Worm (Caenorhabditis elegans): ENCODE results near the gene F21D5.9.

F21D5.9 gene

ce11 chrIV:8723720-8724119 is at the start of gene F21D5.9:
Gene F21D5.9, plus strand, starts transcription at chrIV:8724020.
- TF ChIP-seq tab-1 (GFP tag; IDR thresholded peaks at IDR 0.05) (no peak), ref-1 (GFP tag; conservative IDR thresholded peaks at IDR 0.05) (no peak), T22C8.4 (GFP tag; IDR thresholded peaks at IDR 0.05) (no peak), flt-1 (GFP tag; IDR thresholded peaks at IDR 0.05) (no peak), klf-2 (GFP tag; conservative IDR thresholded peaks at IDR 0.05) (no peak), ztf-23 (GFP tag; IDR thresholded peaks at IDR 0.05) (no peak), med-1 (GFP tag; optimal IDR thresholded peaks at IDR 0.05; ENCODE audit: insufficient read depth) (no peak), cog-1 (tag; optimal IDR thresholded peaks at IDR 0.05) (no peak)

ce11 chrIV:8677303-8677702 is 46.5 kb upstream of the F21D5.9 start, which contains the start of gene F08B4.8:
Gene F08B4.8, plus strand, starts transcription at chrIV:8677603.
- TF ChIP-seq med-1 (GFP tag; optimal IDR thresholded peaks at IDR 0.05; ENCODE audit: insufficient read depth) (no peak), klf-2 (GFP tag; conservative IDR thresholded peaks at IDR 0.05) (no peak)

- TF ChIP-seq T22C8.4 (GFP tag; IDR thresholded peaks at IDR 0.05) (no peak), cog-1 (tag; optimal IDR thresholded peaks at IDR 0.05) (no peak), ztf-29 (GFP tag; IDR thresholded peaks at IDR 0.05) (no peak), med-1 (GFP tag; optimal IDR thresholded peaks at IDR 0.05; ENCODE audit: insufficient read depth) (no peak), klf-2 (GFP tag; conservative IDR thresholded peaks at IDR 0.05) (no peak), flt-1 (GFP tag; IDR thresholded peaks at IDR 0.05) (no peak), tab-1 (GFP tag; IDR thresholded peaks at IDR 0.05) (no peak), ztf-23 (GFP tag; IDR thresholded peaks at IDR 0.05) (no peak), ref-1 (GFP tag; conservative IDR thresholded peaks at IDR 0.05) (no peak)
Measured at ce11 chrIV:8679225-8679624, 44.6 kb upstream of the F21D5.9 start, which contains the start of gene nlp-60. Gene nlp-60, minus strand, starts transcription at chrIV:8679325.

ce11 chrIV:8686510-8686909 is 37.3 kb upstream of the F21D5.9 start, which contains the start of gene pole-2:
Gene pole-2, minus strand, starts transcription at chrIV:8686610.
- TF ChIP-seq tab-1 (GFP tag; IDR thresholded peaks at IDR 0.05) (no peak), flt-1 (GFP tag; IDR thresholded peaks at IDR 0.05) (no peak), ztf-23 (GFP tag; IDR thresholded peaks at IDR 0.05) (no peak), ztf-29 (GFP tag; IDR thresholded peaks at IDR 0.05) (no peak), cog-1 (tag; optimal IDR thresholded peaks at IDR 0.05) (no peak)

- no peak for TF ChIP-seq ztf-23 (GFP tag; IDR thresholded peaks at IDR 0.05)
- no peak for TF ChIP-seq ztf-29 (GFP tag; IDR thresholded peaks at IDR 0.05)
- no peak for TF ChIP-seq tab-1 (GFP tag; IDR thresholded peaks at IDR 0.05)
- no peak for TF ChIP-seq cog-1 (tag; optimal IDR thresholded peaks at IDR 0.05)
- TF ChIP-seq med-1 (GFP tag; optimal IDR thresholded peaks at IDR 0.05; ENCODE audit: insufficient read depth), result no peak
- TF ChIP-seq T22C8.4 (GFP tag; IDR thresholded peaks at IDR 0.05), result no peak
- no peak for TF ChIP-seq flt-1 (GFP tag; IDR thresholded peaks at IDR 0.05)
- TF ChIP-seq klf-2 (GFP tag; conservative IDR thresholded peaks at IDR 0.05), result no peak
- TF ChIP-seq ref-1 (GFP tag; conservative IDR thresholded peaks at IDR 0.05), result no peak
Measured at ce11 chrIV:8686966-8687365, 36.9 kb upstream of the F21D5.9 start.

- TF ChIP-seq cog-1 (tag; optimal IDR thresholded peaks at IDR 0.05), result peak; percentile 37
- peak; percentile 70; the same call in 1 of the 2 replicates for TF ChIP-seq T22C8.4 (GFP tag; IDR thresholded peaks at IDR 0.05)
- TF ChIP-seq ztf-29 (GFP tag; IDR thresholded peaks at IDR 0.05), result no peak
Measured at ce11 chrIV:8687605-8688191, 36.1 kb upstream of the F21D5.9 start, which contains the start of gene snrp-3. Gene snrp-3, minus strand, starts transcription at chrIV:8687810.

- TF ChIP-seq ref-1 (GFP tag; conservative IDR thresholded peaks at IDR 0.05), result no peak
- TF ChIP-seq tab-1 (GFP tag; IDR thresholded peaks at IDR 0.05), result no peak
- no peak for TF ChIP-seq T22C8.4 (GFP tag; IDR thresholded peaks at IDR 0.05)
- TF ChIP-seq ztf-23 (GFP tag; IDR thresholded peaks at IDR 0.05), result no peak
- no peak for TF ChIP-seq flt-1 (GFP tag; IDR thresholded peaks at IDR 0.05)
- no peak for TF ChIP-seq ztf-29 (GFP tag; IDR thresholded peaks at IDR 0.05)
- TF ChIP-seq cog-1 (tag; optimal IDR thresholded peaks at IDR 0.05), result no peak
- no peak for TF ChIP-seq med-1 (GFP tag; optimal IDR thresholded peaks at IDR 0.05; ENCODE audit: insufficient read depth)
- TF ChIP-seq klf-2 (GFP tag; conservative IDR thresholded peaks at IDR 0.05), result no peak
Measured at ce11 chrIV:8691486-8691885, 32.3 kb upstream of the F21D5.9 start, which contains the start of the genes hst-1 and ints-6. Gene hst-1, minus strand, starts transcription at chrIV:8691513. Gene ints-6, plus strand, starts transcription at chrIV:8691745.

- TF ChIP-seq tab-1 (GFP tag; IDR thresholded peaks at IDR 0.05), result no peak
- no peak for TF ChIP-seq cog-1 (tag; optimal IDR thresholded peaks at IDR 0.05)
- TF ChIP-seq T22C8.4 (GFP tag; IDR thresholded peaks at IDR 0.05), result no peak
Measured at ce11 chrIV:8697436-8697835, 26.4 kb upstream of the F21D5.9 start, which contains the start of gene ttll-11. Gene ttll-11, plus strand, starts transcription at chrIV:8697736.

ce11 chrIV:8705504-8705903 is 18.3 kb upstream of the F21D5.9 start, which contains the start of gene H23L24.4:
Gene H23L24.4, minus strand, starts transcription at chrIV:8705604.
- TF ChIP-seq klf-2 (GFP tag; conservative IDR thresholded peaks at IDR 0.05) (no peak), flt-1 (GFP tag; IDR thresholded peaks at IDR 0.05) (no peak), tab-1 (GFP tag; IDR thresholded peaks at IDR 0.05) (no peak), cog-1 (tag; optimal IDR thresholded peaks at IDR 0.05) (no peak), med-1 (GFP tag; optimal IDR thresholded peaks at IDR 0.05; ENCODE audit: insufficient read depth) (no peak), ref-1 (GFP tag; conservative IDR thresholded peaks at IDR 0.05) (no peak), T22C8.4 (GFP tag; IDR thresholded peaks at IDR 0.05) (no peak), ztf-29 (GFP tag; IDR thresholded peaks at IDR 0.05) (no peak), ztf-23 (GFP tag; IDR thresholded peaks at IDR 0.05) (no peak)

- TF ChIP-seq cog-1 (tag; optimal IDR thresholded peaks at IDR 0.05) (no peak), ztf-29 (GFP tag; IDR thresholded peaks at IDR 0.05) (no peak), T22C8.4 (GFP tag; IDR thresholded peaks at IDR 0.05) (no peak), flt-1 (GFP tag; IDR thresholded peaks at IDR 0.05) (no peak), ztf-23 (GFP tag; IDR thresholded peaks at IDR 0.05) (no peak), klf-2 (GFP tag; conservative IDR thresholded peaks at IDR 0.05) (no peak), tab-1 (GFP tag; IDR thresholded peaks at IDR 0.05) (no peak)
Measured at ce11 chrIV:8708046-8708445, 15.8 kb upstream of the F21D5.9 start.
